Worm (Caenorhabditis elegans): Measurements from ENCODE around the gene ttll-12.

Gene ttll-12

ce11 chrII:9311702-9312101 lies 27.1 kb upstream of the ttll-12 start:
- TF ChIP-seq daf-16 (GFP tag; optimal IDR thresholded peaks at IDR 0.05) = no peak
- TF ChIP-seq daf-16 (tag; optimal IDR thresholded peaks at IDR 0.05) = no peak
- peak; percentile 89 for TF ChIP-seq fkh-10 (GFP tag; optimal IDR thresholded peaks at IDR 0.05)
- TF ChIP-seq ces-1 (GFP tag; optimal IDR thresholded peaks at IDR 0.05) = peak; percentile 40
- peak; percentile 43; the same call in 1 of the 2 replicates for TF ChIP-seq ctbp-1 (GFP tag; IDR thresholded peaks at IDR 0.05)
- no peak for TF ChIP-seq F26F4.8 (GFP tag; conservative IDR thresholded peaks at IDR 0.05)
- no peak for TF ChIP-seq pha-4 (GFP tag; IDR thresholded peaks at IDR 0.05)
- TF ChIP-seq pha-4 (tag; optimal IDR thresholded peaks at IDR 0.05) = no peak
- no peak for TF ChIP-seq lin-39 (tag; optimal IDR thresholded peaks at IDR 0.05)

ce11 chrII:9313335-9313734 lies 25.5 kb upstream of the ttll-12 start:
- TF ChIP-seq jun-1 (tag; optimal IDR thresholded peaks at IDR 0.05) (no peak), hif-1 (tag; optimal IDR thresholded peaks at IDR 0.05) (no peak), lin-13 (GFP tag; optimal IDR thresholded peaks at IDR 0.05) (no peak), ceh-20 (GFP tag; IDR thresholded peaks at IDR 0.05) (no peak), madf-5 (GFP tag; IDR thresholded peaks at IDR 0.05) (no peak), lim-7 (GFP tag; IDR thresholded peaks at IDR 0.05) (no peak), mxl-3 (GFP tag; optimal IDR thresholded peaks at IDR 0.05) (no peak), ctbp-1 (GFP tag; IDR thresholded peaks at IDR 0.05) (0 out of 2 replicates have a peak, but pooled peaks have one; percentile 12)

- TF ChIP-seq aha-1 (tag) (peak; percentile 9), mdt-29 (GFP tag; IDR thresholded peaks at IDR 0.05) (no peak)
These were observed 24.1 kb upstream of the ttll-12 start for ce11 chrII:9314733-9315132.

ce11 chrII:9315692-9316091 lies 23.1 kb upstream of the ttll-12 start:
- TF ChIP-seq unc-62 (GFP tag; optimal IDR thresholded peaks at IDR 0.05 in 1 of 2) (peak in 1 of 2 experiments; percentile 97), unc-62 (tag; optimal IDR thresholded peaks at IDR 0.05) (no peak), hlh-30 (tag; optimal IDR thresholded peaks at IDR 0.05; ENCODE audit: insufficient read depth) (peak; percentile 6), rbr-2 (tag; optimal IDR thresholded peaks at IDR 0.05) (no peak), lin-15B (tag; optimal IDR thresholded peaks at IDR 0.05) (no peak), ztf-7 (tag; optimal IDR thresholded peaks at IDR 0.05) (no peak), mdt-29 (GFP tag; IDR thresholded peaks at IDR 0.05) (no peak), madf-5 (GFP tag; IDR thresholded peaks at IDR 0.05) (no peak), dmd-8 (GFP tag; IDR thresholded peaks at IDR 0.05) (no peak), set-16 (GFP tag; IDR thresholded peaks at IDR 0.05) (no peak), zip-2 (tag; optimal IDR thresholded peaks at IDR 0.05) (no peak), mep-1 (tag; optimal IDR thresholded peaks at IDR 0.05) (no peak), nhr-102 (tag; optimal IDR thresholded peaks at IDR 0.05) (no peak), nhr-76 (tag; optimal IDR thresholded peaks at IDR 0.05) (no peak), jun-1 (tag; optimal IDR thresholded peaks at IDR 0.05) (no peak), aha-1 (tag) (no peak), php-3 (GFP tag; IDR thresholded peaks at IDR 0.05) (no peak)

- TF ChIP-seq zip-11 (GFP tag; IDR thresholded peaks at IDR 0.05) = no peak
- TF ChIP-seq lim-7 (GFP tag; IDR thresholded peaks at IDR 0.05) = no peak
- peak; percentile 85 for TF ChIP-seq aha-1 (tag)
- no peak for TF ChIP-seq T26A8.4 (GFP tag; IDR thresholded peaks at IDR 0.05)
- TF ChIP-seq gei-8 (GFP tag; optimal IDR thresholded peaks at IDR 0.05) = no peak
- TF ChIP-seq daf-12 (tag; optimal IDR thresholded peaks at IDR 0.05) = no peak
- no peak for TF ChIP-seq pqm-1 (tag; optimal IDR thresholded peaks at IDR 0.05)
- no peak for TF ChIP-seq Y48G9A.11 (GFP tag; IDR thresholded peaks at IDR 0.05)
These were observed 22.0 kb upstream of the ttll-12 start for ce11 chrII:9316801-9317200.

All from whole organism, L4 larva.